Worm (Caenorhabditis elegans) whole organism, L1 larva: Measurements from ENCODE around the gene F37H8.6.

Experiments used
- aly-2 ChIP-seq: fragments of 150-350 bp; optimal IDR thresholded peaks from 2 replicates; lab custom pipeline; 2014; ENCODE audit warnings: missing biosample characterization, missing genetic modification characterization
- lin-39 ChIP-seq: fragments of 150-350 bp; optimal IDR thresholded peaks from 2 replicates; lab custom pipeline; 2014; ENCODE audit warnings: missing biosample characterization, missing genetic modification reagents, missing genetic modification characterization
- nhr-11 ChIP-seq: fragments of 150-350 bp; optimal IDR thresholded peaks from 2 replicates; lab custom pipeline; 2014; ENCODE audit warnings: missing biosample characterization, missing genetic modification characterization
- nhr-77 ChIP-seq: fragments of 150-350 bp; optimal IDR thresholded peaks from 2 replicates; lab custom pipeline; 2014; ENCODE audit warnings: missing biosample characterization, missing genetic modification characterization
- unc-62 ChIP-seq: fragments of 150-350 bp; optimal IDR thresholded peaks from 2 replicates; lab custom pipeline; 2014; ENCODE audit warnings: missing biosample characterization, missing genetic modification reagents, missing genetic modification characterization
- xbp-1 ChIP-seq: sonication (generic microtip); optimal IDR thresholded peaks from 2 replicates; lab custom pipeline; 2016; ENCODE audit warnings: missing genetic modification characterization, missing compliant biosample characterization

DNA sequence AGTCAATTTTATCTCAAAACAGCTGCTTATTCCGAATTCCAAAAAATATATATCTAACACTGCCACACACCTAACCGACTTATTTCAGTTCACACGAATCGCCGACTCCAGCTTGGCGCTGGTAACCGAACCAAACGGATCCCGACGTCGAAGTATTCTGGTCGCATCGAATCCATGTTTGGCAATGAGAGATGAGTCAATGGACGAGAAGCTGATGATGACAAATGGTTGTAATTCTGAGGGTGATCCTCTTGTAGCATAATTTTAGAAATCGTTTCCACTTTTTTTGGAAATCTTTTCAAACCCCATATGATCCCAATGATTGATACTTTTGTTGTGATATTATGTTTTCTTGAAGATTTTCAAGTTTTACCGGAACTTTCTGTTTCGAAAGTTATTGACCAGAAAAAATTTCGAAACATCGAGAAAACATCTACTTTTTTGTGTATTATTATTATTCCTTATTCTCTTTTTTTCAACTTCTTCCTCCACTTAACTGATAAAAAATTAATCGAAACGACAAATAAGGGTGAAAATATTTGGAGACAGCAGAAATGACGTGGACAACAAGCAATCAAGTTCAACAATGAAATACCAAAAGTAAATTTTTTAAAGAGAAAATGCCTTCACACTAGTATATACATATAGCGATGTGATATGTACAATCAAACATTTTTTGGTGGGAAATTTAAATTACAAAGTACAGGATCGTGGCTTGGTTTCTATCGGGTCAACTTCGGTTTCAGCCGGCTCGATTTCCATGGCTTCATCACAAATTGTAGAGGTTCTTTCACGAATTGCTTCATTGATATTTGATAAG lies 27.2 kb downstream of the F37H8.6 start:
- no peak for TF ChIP-seq unc-62 (GFP tag; lab: Kevin White, UChicago)
- no peak for TF ChIP-seq nhr-11 (tag; lab: Kevin White, UChicago)
- peak; percentile 23 for TF ChIP-seq aly-2
- TF ChIP-seq nhr-77, result no peak
- no peak for TF ChIP-seq xbp-1 (tag; lab: Kevin White, UChicago)
- TF ChIP-seq lin-39 (tag; lab: Kevin White, UChicago), result no peak
